Worm (Caenorhabditis elegans): Measurements from ENCODE around the gene R02D5.10.

- TF ChIP-seq pha-4 (tag; optimal IDR thresholded peaks at IDR 0.05) (no peak), ztf-11 (tag; optimal IDR thresholded peaks at IDR 0.05) (no peak), nhr-12 (tag; optimal IDR thresholded peaks at IDR 0.05) (no peak), tbx-8 (GFP tag; optimal IDR thresholded peaks at IDR 0.05) (no peak), ceh-43 (GFP tag; optimal IDR thresholded peaks at IDR 0.05) (no peak), elt-3 (tag; optimal IDR thresholded peaks at IDR 0.05) (no peak), zip-8 (tag; optimal IDR thresholded peaks at IDR 0.05) (no peak), blmp-1 (tag; optimal IDR thresholded peaks at IDR 0.05) (no peak), bed-3 (GFP tag; optimal IDR thresholded peaks at IDR 0.05) (no peak), sptf-1 (tag; optimal IDR thresholded peaks at IDR 0.05) (no peak), snpc-4 (tag; optimal IDR thresholded peaks at IDR 0.05) (no peak), unc-120 (tag; optimal IDR thresholded peaks at IDR 0.05; ENCODE audit: poor library complexity, severe bottlenecking) (no peak)
Measured at ce11 chrV:14436195-14436594, 45.9 kb upstream of the R02D5.10 start.

Data from whole organism, mixed stage, embryonic.